Fruit fly (Drosophila melanogaster) whole organism, embryonic: ENCODE measurements around the gene Ugt35E1.

Source experiments
- CG10979 ChIP-seq: fragments of 200-800 bp; sonication (Bioruptor generic); optimal IDR thresholded peaks from 2 replicates; lab custom pipeline; 2018; ENCODE audit warnings: missing biosample characterization, mild to moderate bottlenecking, missing genetic modification characterization, moderate library complexity
- CG1233 ChIP-seq: fragments of 200-800 bp; sonication (Bioruptor generic); optimal IDR thresholded peaks from 4 replicates; lab custom pipeline; 2018; ENCODE audit warnings: missing biosample characterization, mild to moderate bottlenecking, missing genetic modification characterization
- CG13296 ChIP-seq: fragments of 200-800 bp; sonication (Bioruptor generic); optimal IDR thresholded peaks from 3 replicates; lab custom pipeline; 2018; ENCODE audit warnings: missing biosample characterization, mild to moderate bottlenecking, missing genetic modification characterization
- CG13424 ChIP-seq: fragments of 200-800 bp; sonication (Bioruptor generic); optimal IDR thresholded peaks from 2 replicates; lab custom pipeline; 2019; ENCODE audit warnings: missing biosample characterization, mild to moderate bottlenecking, missing genetic modification characterization, moderate library complexity
- CG13775 ChIP-seq: fragments of 200-800 bp; sonication (Bioruptor generic); optimal IDR thresholded peaks from 3 replicates; lab custom pipeline; 2017; ENCODE audit warnings: missing biosample characterization, mild to moderate bottlenecking, missing genetic modification characterization
- CG15011 ChIP-seq: fragments of 200-800 bp; sonication (Bioruptor generic); optimal IDR thresholded peaks from 3 replicates; lab custom pipeline; 2018; ENCODE audit warnings: missing biosample characterization, mild to moderate bottlenecking, missing genetic modification characterization
- CG17912 ChIP-seq: fragments of 200-800 bp; sonication (Bioruptor generic); optimal IDR thresholded peaks from 2 replicates; lab custom pipeline; 2018; ENCODE audit warnings: missing biosample characterization, mild to moderate bottlenecking, missing genetic modification characterization
- CG1832 ChIP-seq: fragments of 200-800 bp; sonication (Bioruptor generic); optimal IDR thresholded peaks from 2 replicates; lab custom pipeline; 2017; ENCODE audit warnings: missing biosample characterization, mild to moderate bottlenecking, missing genetic modification characterization, inconsistent platforms
- CG2199 ChIP-seq: fragments of 200-800 bp; sonication (Bioruptor generic); IDR thresholded peaks from 3 replicates; pipeline ENCODE4 v1.3.6; 2022; ENCODE audit warnings: missing biosample characterization, missing genetic modification characterization
- CG30403 ChIP-seq: fragments of 200-800 bp; sonication (Bioruptor generic); optimal IDR thresholded peaks from 3 replicates; lab custom pipeline; 2016; ENCODE audit warnings: missing biosample characterization, missing genetic modification characterization
- CG31388 ChIP-seq: fragments of 200-800 bp; sonication (Bioruptor generic); optimal IDR thresholded peaks from 2 replicates; lab custom pipeline; 2016; ENCODE audit warnings: missing biosample characterization, missing genetic modification characterization
- CG32767 ChIP-seq: fragments of 200-800 bp; sonication (Bioruptor generic); IDR thresholded peaks from 2 replicates; pipeline ENCODE4 v1.3.6; 2022; ENCODE audit warnings: missing biosample characterization, missing genetic modification characterization
- CG3281 ChIP-seq: fragments of 200-800 bp; sonication (Bioruptor generic); optimal IDR thresholded peaks from 3 replicates; lab custom pipeline; 2017; ENCODE audit warnings: missing biosample characterization, mild to moderate bottlenecking, missing genetic modification characterization
- CG4854 ChIP-seq: fragments of 200-800 bp; sonication (Bioruptor generic); optimal IDR thresholded peaks from 2 replicates; lab custom pipeline; 2016; ENCODE audit warnings: missing biosample characterization, missing genetic modification characterization, inconsistent platforms
- CG6654 ChIP-seq: fragments of 200-800 bp; sonication (Bioruptor generic); optimal IDR thresholded peaks from 2 replicates; lab custom pipeline; 2017; ENCODE audit warnings: missing biosample characterization, mild to moderate bottlenecking, missing genetic modification characterization
- CG6765 ChIP-seq: fragments of 200-800 bp; sonication (Bioruptor generic); optimal IDR thresholded peaks from 3 replicates; lab custom pipeline; 2017; ENCODE audit warnings: missing biosample characterization, mild to moderate bottlenecking, missing genetic modification characterization
- CG6813 ChIP-seq: fragments of 200-800 bp; sonication (Bioruptor generic); optimal IDR thresholded peaks from 2 replicates; lab custom pipeline; 2017; ENCODE audit warnings: missing biosample characterization, missing genetic modification characterization, mild to moderate bottlenecking, moderate library complexity, missing genetic modification reagents
- CG8281 ChIP-seq: fragments of 200-800 bp; sonication (Bioruptor generic); optimal IDR thresholded peaks from 2 replicates; lab custom pipeline; 2018; ENCODE audit warnings: missing biosample characterization, mild to moderate bottlenecking, missing genetic modification characterization, moderate library complexity
- CG8290 ChIP-seq, 3 experiments: fragments of 200-800 bp; sonication (Bioruptor generic); optimal IDR thresholded peaks; 2 replicates each; lab custom pipeline; 2016 to 2019; ENCODE audit warnings: missing biosample characterization in 3 of 3, missing genetic modification characterization in 3 of 3, mild to moderate bottlenecking in 2 of 3, moderate library complexity in 1 of 3
- Dll ChIP-seq: fragments of 200-800 bp; sonication (Bioruptor generic); IDR thresholded peaks from 4 replicates; pipeline ENCODE4 v1.3.6; 2022; ENCODE audit warnings: missing biosample characterization, missing genetic modification characterization; ENCODE audit not compliant: partially characterized antibody
- E2f1 ChIP-seq: fragments of 200-800 bp; sonication (Bioruptor generic); IDR thresholded peaks from 2 replicates; pipeline ENCODE4 v1.3.6; 2022; ENCODE audit warnings: missing biosample characterization, missing genetic modification characterization
- Fer2 ChIP-seq: fragments of 200-800 bp; sonication (Bioruptor generic); optimal IDR thresholded peaks from 2 replicates; lab custom pipeline; 2018; ENCODE audit warnings: missing biosample characterization, mild to moderate bottlenecking, missing genetic modification characterization, moderate library complexity
- Gsc ChIP-seq: fragments of 200-800 bp; sonication (Bioruptor generic); IDR thresholded peaks from 2 replicates; pipeline ENCODE4 v1.3.6; 2022; ENCODE audit warnings: missing biosample characterization, missing genetic modification characterization
- HmgZ ChIP-seq: fragments of 200-800 bp; sonication (Bioruptor generic); optimal IDR thresholded peaks from 2 replicates; lab custom pipeline; 2018; ENCODE audit warnings: missing biosample characterization, mild to moderate bottlenecking, missing genetic modification characterization
- Med ChIP-seq: fragments of 200-800 bp; sonication (Bioruptor generic); peaks from one replicate; lab custom pipeline; 2016; ENCODE audit warnings: missing biosample characterization, missing genetic modification characterization, mild to moderate bottlenecking, inconsistent platforms, moderate library complexity
- Oaz ChIP-seq: fragments of 200-800 bp; sonication (Bioruptor generic); IDR thresholded peaks from 2 replicates; pipeline ENCODE4 v1.3.6; 2022; ENCODE audit warnings: missing biosample characterization, missing genetic modification characterization
- Ptx1 ChIP-seq: fragments of 200-800 bp; sonication (Bioruptor generic); IDR thresholded peaks from 2 replicates; pipeline ENCODE4 v1.3.6; 2022; ENCODE audit warnings: missing biosample characterization, missing genetic modification characterization
- Rfx ChIP-seq: fragments of 200-800 bp; sonication (Bioruptor generic); IDR thresholded peaks from 2 replicates; pipeline ENCODE4 v1.3.6; 2022; ENCODE audit warnings: missing biosample characterization, missing genetic modification characterization
- Rx ChIP-seq: fragments of 200-800 bp; sonication (Bioruptor generic); IDR thresholded peaks from 2 replicates; pipeline ENCODE4 v1.3.6; 2022; ENCODE audit warnings: missing biosample characterization, missing genetic modification characterization
- Scr ChIP-seq: fragments of 200-800 bp; sonication (Bioruptor generic); IDR thresholded peaks from 2 replicates; pipeline ENCODE4 v1.3.6; 2022; ENCODE audit warnings: missing biosample characterization, missing genetic modification characterization; ENCODE audit not compliant: partially characterized antibody
- Sox102F ChIP-seq: fragments of 200-800 bp; sonication (Bioruptor generic); optimal IDR thresholded peaks from 2 replicates; lab custom pipeline; 2018; ENCODE audit warnings: missing biosample characterization, mild to moderate bottlenecking, missing genetic modification characterization, moderate library complexity
- Ssrp ChIP-seq: fragments of 200-800 bp; sonication (Bioruptor generic); optimal IDR thresholded peaks from 2 replicates; lab custom pipeline; 2018; ENCODE audit warnings: missing biosample characterization, mild to moderate bottlenecking, missing genetic modification characterization, moderate library complexity
- Taf1 ChIP-seq: fragments of 200-800 bp; sonication (Bioruptor generic); IDR thresholded peaks from 2 replicates; pipeline ENCODE4 v1.3.6; 2022; ENCODE audit warnings: missing biosample characterization, missing genetic modification characterization
- bigmax ChIP-seq: fragments of 200-800 bp; sonication (Bioruptor generic); optimal IDR thresholded peaks from 2 replicates; lab custom pipeline; 2018; ENCODE audit warnings: missing biosample characterization, mild to moderate bottlenecking, missing genetic modification characterization
- dimm ChIP-seq: fragments of 200-800 bp; sonication (Bioruptor generic); IDR thresholded peaks from 2 replicates; pipeline ENCODE4 v1.3.6; 2022; ENCODE audit warnings: missing biosample characterization, missing genetic modification characterization
- disco-r ChIP-seq: fragments of 200-800 bp; sonication (Bioruptor generic); optimal IDR thresholded peaks from 2 replicates; lab custom pipeline; 2016; ENCODE audit warnings: missing biosample characterization, missing genetic modification characterization
- dmrt99B ChIP-seq: fragments of 200-800 bp; sonication (Bioruptor generic); optimal IDR thresholded peaks from 2 replicates; lab custom pipeline; 2018; ENCODE audit warnings: missing biosample characterization, mild to moderate bottlenecking, missing genetic modification characterization, moderate library complexity
- fd96Cb ChIP-seq: fragments of 200-800 bp; sonication (Bioruptor generic); optimal IDR thresholded peaks from 2 replicates; lab custom pipeline; 2018; ENCODE audit warnings: missing biosample characterization, mild to moderate bottlenecking, missing genetic modification characterization, moderate library complexity
- gem ChIP-seq: fragments of 200-800 bp; sonication (Bioruptor generic); optimal IDR thresholded peaks from 2 replicates; lab custom pipeline; 2019; ENCODE audit warnings: missing biosample characterization, mild to moderate bottlenecking, missing genetic modification characterization, moderate library complexity
- grau ChIP-seq: fragments of 200-800 bp; optimal IDR thresholded peaks from 3 replicates; lab custom pipeline; 2019; ENCODE audit warnings: missing biosample characterization, mild to moderate bottlenecking, missing genetic modification characterization, moderate library complexity
- mam ChIP-seq: fragments of 200-800 bp; sonication (Bioruptor generic); optimal IDR thresholded peaks from 3 replicates; lab custom pipeline; 2016; ENCODE audit warnings: missing biosample characterization, missing genetic modification characterization
- oc ChIP-seq: fragments of 200-800 bp; sonication (Bioruptor generic); optimal IDR thresholded peaks from 2 replicates; lab custom pipeline; 2018; ENCODE audit warnings: missing biosample characterization, mild to moderate bottlenecking, missing genetic modification characterization, moderate library complexity
- phol ChIP-seq: fragments of 200-800 bp; sonication (Bioruptor generic); optimal IDR thresholded peaks from 3 replicates; lab custom pipeline; 2018; ENCODE audit warnings: missing biosample characterization, mild to moderate bottlenecking, missing genetic modification characterization, moderate library complexity
- pita ChIP-seq: fragments of 200-800 bp; sonication (Bioruptor generic); optimal IDR thresholded peaks from 2 replicates; lab custom pipeline; 2017; ENCODE audit warnings: missing biosample characterization, mild to moderate bottlenecking, missing genetic modification characterization
- ro ChIP-seq: fragments of 200-800 bp; sonication (Bioruptor generic); IDR thresholded peaks from 2 replicates; pipeline ENCODE4 v1.3.6; 2022; ENCODE audit warnings: missing biosample characterization, missing genetic modification characterization
- shn ChIP-seq: fragments of 200-800 bp; sonication (Bioruptor generic); optimal IDR thresholded peaks from 3 replicates; lab custom pipeline; 2016; ENCODE audit warnings: missing biosample characterization, missing genetic modification characterization
- slou ChIP-seq: fragments of 200-800 bp; sonication (Bioruptor generic); optimal IDR thresholded peaks from 3 replicates; lab custom pipeline; 2016; ENCODE audit warnings: missing biosample characterization, missing genetic modification characterization
- sna ChIP-seq: fragments of 200-800 bp; sonication (Bioruptor generic); IDR thresholded peaks from 2 replicates; pipeline ENCODE4 v1.3.6; 2022; ENCODE audit warnings: missing biosample characterization, missing genetic modification characterization; ENCODE audit not compliant: partially characterized antibody
- so ChIP-seq: fragments of 200-800 bp; sonication (Bioruptor generic); IDR thresholded peaks from 3 replicates; pipeline ENCODE4 v1.3.6; 2022; ENCODE audit warnings: missing biosample characterization, missing genetic modification characterization
- tin ChIP-seq: fragments of 200-800 bp; sonication (Bioruptor generic); optimal IDR thresholded peaks from 3 replicates; lab custom pipeline; 2016; ENCODE audit warnings: missing biosample characterization, missing genetic modification characterization
- trem ChIP-seq: fragments of 200-800 bp; optimal IDR thresholded peaks from 3 replicates; lab custom pipeline; 2019; ENCODE audit warnings: missing biosample characterization, mild to moderate bottlenecking, missing genetic modification characterization, moderate library complexity

Ugt35E1 gene

DNA sequence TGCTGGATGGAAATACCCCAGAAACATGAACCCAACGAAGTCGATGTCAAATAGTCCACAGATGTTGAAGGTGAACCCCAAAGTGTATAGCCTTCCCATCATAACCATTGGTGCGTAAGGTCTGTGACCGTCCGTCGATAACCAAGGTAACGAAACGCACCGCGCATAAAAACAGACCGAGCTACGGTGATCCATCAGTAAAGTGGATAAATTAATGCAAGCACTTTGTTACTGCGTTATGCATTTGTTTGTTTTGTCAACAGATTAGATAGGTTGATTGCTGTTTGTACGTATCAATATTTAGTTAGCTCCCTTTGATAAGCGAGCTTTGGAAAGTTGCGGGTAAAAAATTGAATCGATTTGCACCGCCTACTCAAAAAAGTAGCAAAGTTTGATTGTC is 12.4 kb upstream of the Ugt35E1 start (continued):
- TF ChIP-seq phol (tag; lab: Kevin White, UChicago) (no peak), Sox102F (GFP tag; lab: Kevin White, UChicago) (peak; percentile 5), CG1832 (GFP tag; lab: Kevin White, UChicago) (no peak), CG13424 (tag; lab: Kevin White, UChicago) (peak; percentile 7), HmgZ (no peak), fd96Cb (tag; lab: Kevin White, UChicago) (no peak), CG30403 (GFP tag; lab: Kevin White, UChicago) (no peak), disco-r (GFP tag; lab: Kevin White, UChicago) (no peak), Rx (GFP tag; lab: Robert Waterston, UW) (no peak), pita (GFP tag; lab: Kevin White, UChicago) (no peak), CG6813 (GFP tag; lab: Kevin White, UChicago) (peak; percentile 23), oc (no peak), Gsc (GFP tag; lab: Robert Waterston, UW) (no peak), Fer2 (tag; lab: Kevin White, UChicago) (no peak), Scr (GFP tag; lab: Robert Waterston, UW) (no peak), dimm (GFP tag; lab: Robert Waterston, UW) (no peak), tin (no peak), CG32767 (no peak), CG2199 (no peak), Ptx1 (GFP tag; lab: Robert Waterston, UW) (peak; percentile 13; the same call in 1 of the 2 replicates), Med (GFP tag; lab: Kevin White, UChicago) (peak; percentile 70), CG17912 (no peak), CG15011 (GFP tag; lab: Kevin White, UChicago) (no peak), E2f1 (GFP tag; lab: Robert Waterston, UW) (no peak), Ssrp (no peak), Taf1 (no peak), CG1233 (GFP tag; lab: Kevin White, UChicago) (peak; percentile 27), dmrt99B (tag; lab: Kevin White, UChicago) (peak; percentile 13), CG13775 (GFP tag; lab: Kevin White, UChicago) (no peak), grau (tag; lab: Kevin White, UChicago) (peak; percentile 58), slou (no peak), CG31388 (GFP tag; lab: Kevin White, UChicago) (no peak), CG8290 (GFP tag; optimal IDR thresholded peaks at IDR 0.05; lab: Kevin White, UChicago) (no peak), CG8290 (tag; optimal IDR thresholded peaks at IDR 0.05; lab: Kevin White, UChicago) (peak in 1 of 2 experiments; percentile 12), CG6654 (GFP tag; lab: Kevin White, UChicago) (no peak), shn (GFP tag; lab: Kevin White, UChicago) (no peak), Rfx (GFP tag; lab: Robert Waterston, UW) (no peak), ro (no peak), CG6765 (GFP tag; lab: Kevin White, UChicago) (no peak), Dll (GFP tag; lab: Robert Waterston, UW) (no peak), Oaz (GFP tag; lab: Robert Waterston, UW) (no peak), mam (GFP tag; lab: Kevin White, UChicago) (no peak), CG3281 (peak; percentile 1), CG4854 (GFP tag; lab: Kevin White, UChicago) (no peak), CG8281 (tag; lab: Kevin White, UChicago) (no peak), gem (peak; percentile 20), bigmax (no peak), trem (tag; lab: Kevin White, UChicago) (no peak), CG13296 (GFP tag; lab: Kevin White, UChicago) (peak; percentile 15), so (GFP tag; lab: Robert Waterston, UW) (0 out of 3 replicates have a peak, but pooled peaks have one; percentile 17), sna (GFP tag; lab: Robert Waterston, UW) (no peak), CG10979 (tag; lab: Kevin White, UChicago) (no peak)
